Fruit fly (Drosophila melanogaster) whole organism, embryonic: ENCODE data around the gene CG15044.
A peak's percentile ranks its signal among the peaks of the same experiment; 100 is the strongest.

Experiments
- Abd-B ChIP-seq: fragments of 200-800 bp; sonication (Bioruptor generic); optimal IDR thresholded peaks from 2 replicates; lab custom pipeline; 2018; ENCODE audit warnings: missing biosample characterization, mild to moderate bottlenecking, missing genetic modification characterization, moderate library complexity
- Asciz ChIP-seq: fragments of 200-800 bp; sonication (Bioruptor generic); optimal IDR thresholded peaks from 2 replicates; lab custom pipeline; 2017; ENCODE audit warnings: missing biosample characterization, mild to moderate bottlenecking, missing genetic modification characterization, missing genetic modification reagents
- Atf3 ChIP-seq: fragments of 200-800 bp; sonication (Bioruptor generic); optimal IDR thresholded peaks from 3 replicates; lab custom pipeline; 2016; ENCODE audit warnings: missing biosample characterization, missing genetic modification characterization
- Atf6 ChIP-seq: fragments of 200-800 bp; sonication (Bioruptor generic); IDR thresholded peaks from 2 replicates; pipeline ENCODE4 v1.3.6; 2022; ENCODE audit warnings: missing biosample characterization, missing genetic modification characterization
- CG11723 ChIP-seq: fragments of 200-800 bp; sonication (Bioruptor generic); optimal IDR thresholded peaks from 2 replicates; lab custom pipeline; 2017; ENCODE audit warnings: missing biosample characterization, mild to moderate bottlenecking, missing genetic modification characterization
- CG12659 ChIP-seq: fragments of 200-800 bp; sonication (Bioruptor generic); optimal IDR thresholded peaks from 3 replicates; lab custom pipeline; 2017; ENCODE audit warnings: mild to moderate bottlenecking, missing biosample characterization, missing genetic modification reagents, missing genetic modification characterization
- CG15073 ChIP-seq: fragments of 200-800 bp; sonication (Bioruptor generic); optimal IDR thresholded peaks from 2 replicates; lab custom pipeline; 2016; ENCODE audit warnings: missing biosample characterization, missing genetic modification characterization
- CG15514 ChIP-seq: fragments of 200-800 bp; sonication (Bioruptor generic); optimal IDR thresholded peaks from 3 replicates; lab custom pipeline; 2017; ENCODE audit warnings: missing biosample characterization, missing genetic modification characterization, mild to moderate bottlenecking, moderate library complexity, missing genetic modification reagents
- CG15696 ChIP-seq: fragments of 200-800 bp; sonication (Bioruptor generic); optimal IDR thresholded peaks from 2 replicates; lab custom pipeline; 2019; ENCODE audit warnings: missing biosample characterization, mild to moderate bottlenecking, missing genetic modification characterization, moderate library complexity
- CG17186 ChIP-seq: fragments of 200-800 bp; sonication (Bioruptor generic); optimal IDR thresholded peaks from 3 replicates; lab custom pipeline; 2017; ENCODE audit warnings: missing biosample characterization, missing genetic modification reagents, missing genetic modification characterization
- CG30403 ChIP-seq: fragments of 200-800 bp; sonication (Bioruptor generic); optimal IDR thresholded peaks from 3 replicates; lab custom pipeline; 2016; ENCODE audit warnings: missing biosample characterization, missing genetic modification characterization
- CG4282 ChIP-seq: fragments of 200-800 bp; sonication (Bioruptor generic); optimal IDR thresholded peaks from 2 replicates; lab custom pipeline; 2016; ENCODE audit warnings: missing biosample characterization, missing genetic modification characterization
- CG4854 ChIP-seq: fragments of 200-800 bp; sonication (Bioruptor generic); optimal IDR thresholded peaks from 2 replicates; lab custom pipeline; 2016; ENCODE audit warnings: missing biosample characterization, missing genetic modification characterization, inconsistent platforms
- CG9437 ChIP-seq: fragments of 200-800 bp; sonication (Bioruptor generic); optimal IDR thresholded peaks from 2 replicates; lab custom pipeline; 2018; ENCODE audit warnings: missing biosample characterization, mild to moderate bottlenecking, missing genetic modification characterization
- CoRest ChIP-seq: fragments of 200-800 bp; sonication (Bioruptor generic); optimal IDR thresholded peaks from 3 replicates; lab custom pipeline; 2018; ENCODE audit warnings: missing biosample characterization, mild to moderate bottlenecking, missing genetic modification characterization, moderate library complexity
- D ChIP-seq, 2 experiments: fragments of 200-800 bp in 1 of 2; fragments of >200 bp in 1 of 2; sonication (Bioruptor generic) in 1 of 2; optimal IDR thresholded peaks; 2 replicates in 1 of 2; 3 replicates in 1 of 2; lab custom pipeline; 2017; ENCODE audit warnings: mild to moderate bottlenecking in 1 of 2, missing biosample characterization in 1 of 2, missing genetic modification characterization in 1 of 2, missing genetic modification reagents in 1 of 2
- Doc3 ChIP-seq: fragments of 200-800 bp; sonication (Bioruptor generic); IDR thresholded peaks from 3 replicates; pipeline ENCODE4 v1.3.6; 2022; ENCODE audit warnings: missing biosample characterization, missing genetic modification characterization; ENCODE audit not compliant: partially characterized antibody
- Elba2 ChIP-seq: fragments of 200-800 bp; sonication (Bioruptor generic); optimal IDR thresholded peaks from 3 replicates; lab custom pipeline; 2016; ENCODE audit warnings: missing biosample characterization, missing genetic modification characterization
- HmgZ ChIP-seq: fragments of 200-800 bp; sonication (Bioruptor generic); optimal IDR thresholded peaks from 2 replicates; lab custom pipeline; 2018; ENCODE audit warnings: missing biosample characterization, mild to moderate bottlenecking, missing genetic modification characterization
- Hr39 ChIP-seq: fragments of >200 bp; optimal IDR thresholded peaks from 2 replicates; lab custom pipeline; 2017
- Jarid2 ChIP-seq: fragments of 200-800 bp; sonication (Bioruptor generic); optimal IDR thresholded peaks from 3 replicates; lab custom pipeline; 2017; ENCODE audit warnings: mild to moderate bottlenecking, missing biosample characterization, missing genetic modification reagents, missing genetic modification characterization
- Max ChIP-seq: fragments of 200-800 bp; sonication (Bioruptor generic); optimal IDR thresholded peaks from 2 replicates; lab custom pipeline; 2016; ENCODE audit warnings: missing biosample characterization, mild to moderate bottlenecking, missing genetic modification characterization
- Med ChIP-seq: fragments of 200-800 bp; sonication (Bioruptor generic); peaks from one replicate; lab custom pipeline; 2016; ENCODE audit warnings: missing biosample characterization, missing genetic modification characterization, mild to moderate bottlenecking, inconsistent platforms, moderate library complexity
- Oli ChIP-seq: fragments of 200-800 bp; sonication (Bioruptor generic); optimal IDR thresholded peaks from 2 replicates; lab custom pipeline; 2018; ENCODE audit warnings: missing biosample characterization, mild to moderate bottlenecking, missing genetic modification characterization, moderate library complexity
- Rx ChIP-seq: fragments of 200-800 bp; sonication (Bioruptor generic); IDR thresholded peaks from 2 replicates; pipeline ENCODE4 v1.3.6; 2022; ENCODE audit warnings: missing biosample characterization, missing genetic modification characterization
- Sin3A ChIP-seq: fragments of >200 bp; optimal IDR thresholded peaks from 2 replicates; lab custom pipeline; 2018
- Xrp1 ChIP-seq: fragments of 200-800 bp; sonication (Bioruptor generic); IDR thresholded peaks from 2 replicates; pipeline ENCODE4 v1.3.6; 2022; ENCODE audit warnings: missing biosample characterization, missing genetic modification characterization
- bab2 ChIP-seq: fragments of 200-800 bp; sonication (Bioruptor generic); optimal IDR thresholded peaks from 2 replicates; lab custom pipeline; 2016; ENCODE audit warnings: missing biosample characterization, missing genetic modification characterization
- bcd ChIP-seq: fragments of 200-800 bp; sonication (Bioruptor generic); optimal IDR thresholded peaks from 2 replicates; lab custom pipeline; 2017; ENCODE audit warnings: missing biosample characterization, mild to moderate bottlenecking, missing genetic modification characterization
- bowl ChIP-seq: fragments of 200-800 bp; sonication (Bioruptor generic); IDR thresholded peaks from 2 replicates; pipeline ENCODE4 v1.3.6; 2022; ENCODE audit warnings: missing biosample characterization, missing genetic modification characterization
- cato ChIP-seq: fragments of 200-800 bp; sonication (Bioruptor generic); optimal IDR thresholded peaks from 2 replicates; lab custom pipeline; 2016; ENCODE audit warnings: missing biosample characterization, missing genetic modification characterization, borderline replicate concordance
- dimm ChIP-seq: fragments of 200-800 bp; sonication (Bioruptor generic); IDR thresholded peaks from 2 replicates; pipeline ENCODE4 v1.3.6; 2022; ENCODE audit warnings: missing biosample characterization, missing genetic modification characterization
- exex ChIP-seq: fragments of 200-800 bp; sonication (Bioruptor generic); optimal IDR thresholded peaks from 4 replicates; lab custom pipeline; 2018; ENCODE audit warnings: missing biosample characterization, mild to moderate bottlenecking, missing genetic modification characterization, moderate library complexity
- grn ChIP-seq: fragments of 200-800 bp; sonication (Bioruptor generic); optimal IDR thresholded peaks from 3 replicates; lab custom pipeline; 2017; ENCODE audit warnings: missing biosample characterization, missing genetic modification characterization
- gro ChIP-seq: fragments of 200-800 bp; sonication (Bioruptor generic); optimal IDR thresholded peaks from 2 replicates; lab custom pipeline; 2016; ENCODE audit warnings: missing biosample characterization, missing genetic modification characterization
- hb ChIP-seq: fragments of 200-800 bp; sonication (Bioruptor generic); IDR thresholded peaks from 3 replicates; pipeline ENCODE4 v1.3.6; 2022; ENCODE audit warnings: missing biosample characterization, missing genetic modification characterization; ENCODE audit not compliant: partially characterized antibody
- hth ChIP-seq: fragments of >200 bp; optimal IDR thresholded peaks from 2 replicates; lab custom pipeline; 2017; ENCODE audit warnings: inconsistent platforms
- inv ChIP-seq: fragments of 200-800 bp; sonication (Bioruptor generic); IDR thresholded peaks from 2 replicates; pipeline ENCODE4 v1.3.6; 2022; ENCODE audit warnings: missing biosample characterization, missing genetic modification characterization; ENCODE audit not compliant: partially characterized antibody
- jigr1 ChIP-seq: fragments of 200-800 bp; sonication (Bioruptor generic); IDR thresholded peaks from 3 replicates; pipeline ENCODE4 v1.3.6; 2022; ENCODE audit warnings: missing biosample characterization, missing genetic modification characterization
- kah ChIP-seq: fragments of 200-800 bp; sonication (Bioruptor generic); optimal IDR thresholded peaks from 2 replicates; lab custom pipeline; 2018; ENCODE audit warnings: missing biosample characterization, mild to moderate bottlenecking, missing genetic modification characterization
- knrl ChIP-seq: fragments of 200-800 bp; sonication (Bioruptor generic); IDR thresholded peaks from 3 replicates; pipeline ENCODE4 v1.3.6; 2022; ENCODE audit warnings: missing biosample characterization, missing genetic modification characterization; ENCODE audit not compliant: partially characterized antibody
- nom ChIP-seq: fragments of 200-800 bp; sonication (Bioruptor generic); optimal IDR thresholded peaks from 2 replicates; lab custom pipeline; 2017; ENCODE audit warnings: missing biosample characterization, missing genetic modification characterization, mild to moderate bottlenecking, moderate library complexity, missing genetic modification reagents
- pros ChIP-seq: fragments of 200-800 bp; sonication (Bioruptor generic); optimal IDR thresholded peaks from 3 replicates; lab custom pipeline; 2019; ENCODE audit warnings: missing biosample characterization, mild to moderate bottlenecking, missing genetic modification characterization, moderate library complexity
- tap ChIP-seq: fragments of 200-800 bp; optimal IDR thresholded peaks from 3 replicates; lab custom pipeline; 2019; ENCODE audit warnings: missing biosample characterization, mild to moderate bottlenecking, missing genetic modification characterization, moderate library complexity
- vfl ChIP-seq: fragments of 200-800 bp; sonication (Bioruptor generic); optimal IDR thresholded peaks from 2 replicates; lab custom pipeline; 2016; ENCODE audit warnings: missing biosample characterization, missing genetic modification characterization
- zen ChIP-seq: fragments of 200-800 bp; sonication (Bioruptor generic); optimal IDR thresholded peaks from 3 replicates; lab custom pipeline; 2018; ENCODE audit warnings: missing biosample characterization, mild to moderate bottlenecking, missing genetic modification characterization, moderate library complexity
- zfh2 ChIP-seq: fragments of 200-800 bp; sonication (Bioruptor generic); optimal IDR thresholded peaks from 2 replicates; lab custom pipeline; 2016; ENCODE audit warnings: missing biosample characterization, missing genetic modification characterization

The CG15044 gene

dm6 chrX:18515205-18515921 is 23.6 kb upstream of the CG15044 start, which contains the start of the genes Bx and HisRS (continued):
- no peak for TF ChIP-seq kah
- TF ChIP-seq Asciz (GFP tag; lab: Kevin White, UChicago), result no peak
- peak; percentile 63 for TF ChIP-seq Max (GFP tag; lab: Kevin White, UChicago)

dm6 chrX:18514767-18515166 is 23.0 kb upstream of the CG15044 start, which contains the start of gene CG6470:
Gene CG6470, minus strand, starts transcription at chrX:18514867.
- TF ChIP-seq Med (no peak), CG15073 (GFP tag; lab: Kevin White, UChicago) (no peak), jigr1 (GFP tag; lab: Robert Waterston, UW) (no peak), CG4282 (GFP tag; lab: Kevin White, UChicago) (no peak), bcd (GFP tag; lab: Kevin White, UChicago) (no peak), Oli (tag; lab: Kevin White, UChicago) (no peak), Sin3A (lab: Kevin White, UChicago) (no peak), vfl (no peak), pros (GFP tag; lab: Kevin White, UChicago) (no peak), CG30403 (GFP tag; lab: Kevin White, UChicago) (no peak), zfh2 (GFP tag; lab: Kevin White, UChicago) (no peak), knrl (no peak), exex (no peak), Elba2 (GFP tag; lab: Kevin White, UChicago) (no peak), CG15514 (GFP tag; lab: Kevin White, UChicago) (no peak), CG15696 (tag; lab: Kevin White, UChicago) (no peak), inv (GFP tag; lab: Robert Waterston, UW) (no peak), nom (GFP tag; lab: Kevin White, UChicago) (no peak)

DNA sequence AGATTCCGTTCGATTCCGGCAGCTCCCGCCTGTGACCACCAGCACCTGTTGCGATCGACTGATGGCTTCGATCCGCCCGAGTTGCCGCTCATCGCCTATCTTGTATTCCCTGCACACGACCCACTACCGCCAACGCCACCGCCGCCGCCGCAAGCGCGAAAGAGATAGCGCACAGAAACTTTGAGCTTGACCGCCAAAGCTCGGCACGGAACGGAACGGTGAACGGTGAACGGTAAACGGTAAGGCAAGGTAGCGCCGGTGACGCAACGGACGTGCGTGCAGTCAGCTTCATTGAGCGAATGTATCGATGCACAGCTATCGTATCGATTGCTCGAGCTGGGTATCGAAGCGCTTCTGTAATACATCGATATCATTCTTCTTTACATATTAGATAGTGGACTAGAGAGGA is 20.5 kb upstream of the CG15044 start, which contains the start of gene Ggt-1:
Ggt-1 (minus strand) TSS at position 251 of the 409 bp plus-strand sequence.
- TF ChIP-seq CG11723 (GFP tag; lab: Kevin White, UChicago), result no peak
- TF ChIP-seq CG17186 (GFP tag; lab: Kevin White, UChicago), result peak; percentile 87
- peak; percentile 16 for TF ChIP-seq HmgZ (tag; lab: Kevin White, UChicago)
- no peak for TF ChIP-seq Abd-B
- TF ChIP-seq CG9437 (GFP tag; lab: Kevin White, UChicago), result no peak
- TF ChIP-seq Jarid2 (GFP tag; lab: Kevin White, UChicago), result peak; percentile 72
- TF ChIP-seq D (optimal IDR thresholded peaks at IDR 0.05; lab: Kevin White, UChicago), result no peak
- TF ChIP-seq D (GFP tag; optimal IDR thresholded peaks at IDR 0.05; lab: Kevin White, UChicago), result no peak
- TF ChIP-seq Rx (GFP tag; lab: Robert Waterston, UW), result no peak
- no peak for TF ChIP-seq cato (GFP tag; lab: Kevin White, UChicago)
- TF ChIP-seq CoRest, result no peak
- TF ChIP-seq hb (GFP tag; lab: Robert Waterston, UW), result peak; percentile 94
- no peak for TF ChIP-seq tap
- TF ChIP-seq Atf6 (GFP tag; lab: Robert Waterston, UW), result no peak
- peak; percentile 91 for TF ChIP-seq Doc3 (GFP tag; lab: Robert Waterston, UW)
- no peak for TF ChIP-seq CG4854
- TF ChIP-seq grn (GFP tag; lab: Kevin White, UChicago), result no peak
- TF ChIP-seq vfl, result no peak
- TF ChIP-seq dimm (GFP tag; lab: Robert Waterston, UW), result no peak
- TF ChIP-seq hth (lab: Kevin White, UChicago), result no peak
- no peak for TF ChIP-seq Atf3 (GFP tag; lab: Kevin White, UChicago)
- TF ChIP-seq Hr39 (lab: Kevin White, UChicago), result no peak
- TF ChIP-seq bowl (GFP tag; lab: Robert Waterston, UW), result no peak
- TF ChIP-seq bab2 (GFP tag; lab: Kevin White, UChicago), result no peak
- no peak for TF ChIP-seq gro
- no peak for TF ChIP-seq Xrp1
- TF ChIP-seq zen (tag; lab: Kevin White, UChicago), result no peak
- TF ChIP-seq CG12659 (GFP tag; lab: Kevin White, UChicago), result peak; percentile 40
